Fruit fly (Drosophila melanogaster) whole organism, wandering third instar larva: ENCODE data around the gene CG9512.

ENCODE experiments used
- CG32264 ChIP-seq: fragments of 200-800 bp; sonication (Bioruptor generic); optimal IDR thresholded peaks from 2 replicates; lab custom pipeline; 2016; ENCODE audit warnings: missing biosample characterization, missing genetic modification characterization
- CG9705 ChIP-seq: fragments of 200-800 bp; sonication (Bioruptor generic); optimal IDR thresholded peaks from 2 replicates; lab custom pipeline; 2018; ENCODE audit warnings: missing biosample characterization, mild to moderate bottlenecking, missing genetic modification characterization
- CrebA ChIP-seq: fragments of 200-800 bp; sonication (Bioruptor generic); optimal IDR thresholded peaks from 2 replicates; lab custom pipeline; 2016; ENCODE audit warnings: missing biosample characterization, mild to moderate bottlenecking, missing genetic modification characterization, borderline replicate concordance
- Dfd ChIP-seq: fragments of >200 bp; optimal IDR thresholded peaks from 2 replicates; lab custom pipeline; 2017; ENCODE audit warnings: missing biosample characterization, missing genetic modification characterization
- GATAd ChIP-seq: sonication (Bioruptor generic); optimal IDR thresholded peaks from 2 replicates; lab custom pipeline; 2016; ENCODE audit warnings: missing biosample characterization, missing genetic modification characterization
- HLH106 ChIP-seq: fragments of 200-800 bp; optimal IDR thresholded peaks from 3 replicates; lab custom pipeline; 2019; ENCODE audit warnings: missing biosample characterization, mild to moderate bottlenecking, missing genetic modification characterization, moderate library complexity
- Hr78 ChIP-seq: fragments of >200 bp; optimal IDR thresholded peaks from 2 replicates; lab custom pipeline; 2017; ENCODE audit warnings: missing biosample characterization, missing genetic modification characterization
- Hr83 ChIP-seq: fragments of 200-300 bp; sonication (Bioruptor generic); optimal IDR thresholded peaks from 2 replicates; lab custom pipeline; 2016; ENCODE audit warnings: missing biosample characterization, mild to moderate bottlenecking, missing genetic modification characterization, moderate library complexity; ENCODE audit not compliant: poor library complexity, severe bottlenecking
- Mio ChIP-seq: sonication (Bioruptor generic); optimal IDR thresholded peaks from 2 replicates; lab custom pipeline; 2016; ENCODE audit warnings: missing biosample characterization, missing genetic modification characterization
- Myc ChIP-seq: fragments of >200 bp; optimal IDR thresholded peaks from 2 replicates; lab custom pipeline; 2017
- N ChIP-seq: fragments of >200 bp; optimal IDR thresholded peaks from 2 replicates; lab custom pipeline; 2018; ENCODE audit warnings: missing biosample characterization, missing external identifiers, missing genetic modification characterization
- OdsH ChIP-seq: fragments of 200-800 bp; sonication (Bioruptor generic); optimal IDR thresholded peaks from 2 replicates; lab custom pipeline; 2016; ENCODE audit warnings: missing biosample characterization, mild to moderate bottlenecking, missing genetic modification characterization
- Rel ChIP-seq, 2 experiments: fragments of 200-800 bp; sonication (Bioruptor generic) in 1 of 2; optimal IDR thresholded peaks; 2 replicates in 1 of 2; 3 replicates in 1 of 2; lab custom pipeline; 2016 to 2019; ENCODE audit warnings: mild to moderate bottlenecking in 2 of 2, missing biosample characterization in 2 of 2, missing genetic modification characterization in 2 of 2, moderate library complexity in 1 of 2
- Sp1 ChIP-seq: fragments of 200-800 bp; sonication (Bioruptor generic); optimal IDR thresholded peaks from 3 replicates; lab custom pipeline; 2019; ENCODE audit warnings: missing biosample characterization, mild to moderate bottlenecking, missing genetic modification characterization, moderate library complexity
- Vsx2 ChIP-seq: fragments of 200-300, 225-300 bp; sonication (Bioruptor generic); optimal IDR thresholded peaks from 2 replicates; lab custom pipeline; 2018; ENCODE audit warnings: missing biosample characterization, missing genetic modification characterization; ENCODE audit not compliant: partially characterized antibody
- br ChIP-seq: fragments of 200-800 bp; sonication (Bioruptor generic); optimal IDR thresholded peaks from 2 replicates; lab custom pipeline; 2016; ENCODE audit warnings: missing biosample characterization, missing genetic modification characterization
- brk ChIP-seq: fragments of 200-800 bp; sonication (Bioruptor generic); optimal IDR thresholded peaks from 2 replicates; lab custom pipeline; 2016; ENCODE audit warnings: missing biosample characterization, mild to moderate bottlenecking, missing genetic modification characterization
- dmrt93B ChIP-seq: fragments of 200-800 bp; sonication (Bioruptor generic); optimal IDR thresholded peaks from 2 replicates; lab custom pipeline; 2018; ENCODE audit warnings: missing biosample characterization, mild to moderate bottlenecking, missing genetic modification characterization
- ey ChIP-seq: fragments of 200-800 bp; sonication (Bioruptor generic); optimal IDR thresholded peaks from 2 replicates; lab custom pipeline; 2016; ENCODE audit warnings: missing biosample characterization, missing genetic modification characterization
- foxo ChIP-seq, 2 experiments: fragments of 200-800 bp; sonication (Bioruptor generic); optimal IDR thresholded peaks; 2 replicates in 1 of 2; 3 replicates in 1 of 2; lab custom pipeline; 2016 to 2017; ENCODE audit warnings: missing biosample characterization in 2 of 2, missing genetic modification characterization in 2 of 2
- fru ChIP-seq: fragments of 200-800 bp; sonication (Bioruptor generic); optimal IDR thresholded peaks from 3 replicates; lab custom pipeline; 2016; ENCODE audit warnings: missing biosample characterization, mild to moderate bottlenecking, missing genetic modification characterization
- h ChIP-seq: fragments of 200-800 bp; sonication (Bioruptor generic); optimal IDR thresholded peaks from 3 replicates; lab custom pipeline; 2016; ENCODE audit warnings: missing biosample characterization, mild to moderate bottlenecking, missing genetic modification characterization
- jim ChIP-seq: fragments of 175-275, 200-325 bp; sonication (Bioruptor generic); optimal IDR thresholded peaks from 2 replicates; lab custom pipeline; 2016; ENCODE audit warnings: missing biosample characterization, mild to moderate bottlenecking, missing genetic modification characterization
- lola ChIP-seq: fragments of >200 bp; optimal IDR thresholded peaks from 2 replicates; lab custom pipeline; 2017; ENCODE audit warnings: missing biosample characterization, missing genetic modification characterization
- pan ChIP-seq: fragments of >200 bp; optimal IDR thresholded peaks from 2 replicates; lab custom pipeline; 2017
- psq ChIP-seq: fragments of 200-800 bp; sonication (Bioruptor generic); optimal IDR thresholded peaks from 3 replicates; lab custom pipeline; 2017; ENCODE audit warnings: missing biosample characterization, mild to moderate bottlenecking, missing genetic modification characterization, moderate library complexity
- rgr ChIP-seq: fragments of 200-800 bp; sonication (Bioruptor generic); optimal IDR thresholded peaks from 3 replicates; lab custom pipeline; 2016; ENCODE audit warnings: missing biosample characterization, mild to moderate bottlenecking, missing genetic modification characterization
- sv ChIP-seq: fragments of 200-800 bp; sonication (Bioruptor generic); optimal IDR thresholded peaks from 3 replicates; lab custom pipeline; 2016; ENCODE audit warnings: missing biosample characterization, missing genetic modification characterization
- tai ChIP-seq: sonication (Bioruptor generic); optimal IDR thresholded peaks from 2 replicates; lab custom pipeline; 2016; ENCODE audit warnings: missing biosample characterization, missing genetic modification characterization
- usp ChIP-seq: fragments of >200 bp; optimal IDR thresholded peaks from 2 replicates; lab custom pipeline; 2017; ENCODE audit warnings: missing biosample characterization, missing genetic modification characterization
- woc ChIP-seq: sonication (Bioruptor generic); optimal IDR thresholded peaks from 2 replicates; lab custom pipeline; 2016; ENCODE audit warnings: missing biosample characterization, mild to moderate bottlenecking, missing genetic modification characterization

CG9512 gene

DNA sequence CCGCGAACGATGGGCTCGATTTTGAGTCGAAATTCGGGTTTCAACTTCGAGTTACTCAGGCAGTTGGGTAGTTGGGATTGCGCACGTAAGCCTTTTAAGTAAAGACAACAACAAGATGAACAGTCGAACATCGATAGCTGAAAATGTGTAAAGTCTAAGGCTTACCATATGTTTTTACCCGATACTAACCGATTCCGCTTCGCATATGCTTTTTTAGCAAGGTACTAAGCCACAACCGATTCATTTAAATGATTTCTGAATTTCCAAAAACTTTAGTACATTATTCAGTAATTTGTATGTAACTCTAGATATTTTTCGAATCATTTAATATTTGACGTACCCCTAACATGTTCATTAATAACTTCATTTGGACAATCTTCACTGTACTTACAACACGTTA is 7.8 kb downstream of the CG9512 start:
- TF ChIP-seq OdsH (GFP tag; lab: Kevin White, UChicago): no peak
- peak; percentile 1 for TF ChIP-seq psq (GFP tag; lab: Kevin White, UChicago)
- TF ChIP-seq CG9705 (GFP tag; lab: Kevin White, UChicago): no peak
- no peak for TF ChIP-seq br (GFP tag; lab: Kevin White, UChicago)
- TF ChIP-seq Sp1 (GFP tag; lab: Kevin White, UChicago): peak; percentile 41
- peak; percentile 16 for TF ChIP-seq h
- no peak for TF ChIP-seq Hr83 (GFP tag; lab: Kevin White, UChicago)
- no peak for TF ChIP-seq CrebA (GFP tag; lab: Kevin White, UChicago)
- TF ChIP-seq usp (GFP tag; lab: Kevin White, UChicago): no peak
- no peak for TF ChIP-seq rgr (GFP tag; lab: Kevin White, UChicago)
- no peak for TF ChIP-seq brk (GFP tag; lab: Kevin White, UChicago)
- TF ChIP-seq Hr78 (GFP tag; lab: Kevin White, UChicago): no peak
- no peak for TF ChIP-seq GATAd (GFP tag; lab: Kevin White, UChicago)
- TF ChIP-seq Myc (lab: Kevin White, UChicago): no peak
- TF ChIP-seq dmrt93B (GFP tag; lab: Kevin White, UChicago): peak; percentile 13
- TF ChIP-seq lola (GFP tag; lab: Kevin White, UChicago): no peak
- TF ChIP-seq foxo (GFP tag; optimal IDR thresholded peaks at IDR 0.05; lab: Kevin White, UChicago): no peak
- TF ChIP-seq fru (GFP tag; lab: Kevin White, UChicago): peak; percentile 61
- no peak for TF ChIP-seq HLH106
- TF ChIP-seq sv (GFP tag; lab: Kevin White, UChicago): no peak
- no peak for TF ChIP-seq Dfd (GFP tag; lab: Kevin White, UChicago)
- no peak for TF ChIP-seq Rel (GFP tag; optimal IDR thresholded peaks at IDR 0.05; lab: Kevin White, UChicago)
- TF ChIP-seq Rel (tag; optimal IDR thresholded peaks at IDR 0.05; lab: Kevin White, UChicago): no peak
- TF ChIP-seq CG32264 (GFP tag; lab: Kevin White, UChicago): no peak
- TF ChIP-seq ey: no peak

DNA sequence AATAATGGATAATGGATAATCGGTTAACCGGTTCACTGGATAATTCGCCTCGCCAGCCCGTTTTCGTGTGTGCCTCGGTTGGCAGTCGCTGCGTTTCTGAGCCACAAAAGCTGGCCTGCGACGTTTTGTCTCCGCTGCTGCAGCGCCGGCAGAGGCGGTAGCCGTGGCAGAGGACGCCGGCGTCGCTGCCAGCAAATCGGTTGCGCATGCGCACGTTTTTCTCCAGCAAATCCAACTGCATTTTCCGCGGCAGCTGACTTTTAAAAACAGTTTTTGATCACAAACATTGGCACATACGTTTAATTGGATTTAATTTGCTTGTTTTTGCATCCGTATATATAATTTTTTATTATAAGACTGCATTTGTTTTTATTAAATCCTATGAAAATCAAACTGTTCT is 8.6 kb downstream of the CG9512 start, which contains the start of gene CG9514:
TSS of gene CG9514 (minus strand) at position 101 of the 400 bp plus-strand sequence.
- no peak for TF ChIP-seq Mio
- no peak for TF ChIP-seq usp (GFP tag; lab: Kevin White, UChicago)
- TF ChIP-seq rgr (GFP tag; lab: Kevin White, UChicago): no peak
- no peak for TF ChIP-seq psq (GFP tag; lab: Kevin White, UChicago)
- TF ChIP-seq jim (GFP tag; lab: Kevin White, UChicago): no peak
- no peak for TF ChIP-seq h
- no peak for TF ChIP-seq Dfd (GFP tag; lab: Kevin White, UChicago)
- no peak for TF ChIP-seq lola (GFP tag; lab: Kevin White, UChicago)
- no peak for TF ChIP-seq fru (GFP tag; lab: Kevin White, UChicago)
- TF ChIP-seq Myc (lab: Kevin White, UChicago): no peak
- TF ChIP-seq pan (lab: Kevin White, UChicago): no peak
- TF ChIP-seq tai (GFP tag; lab: Kevin White, UChicago): no peak
- TF ChIP-seq N (GFP tag; lab: Kevin White, UChicago): no peak

DNA sequence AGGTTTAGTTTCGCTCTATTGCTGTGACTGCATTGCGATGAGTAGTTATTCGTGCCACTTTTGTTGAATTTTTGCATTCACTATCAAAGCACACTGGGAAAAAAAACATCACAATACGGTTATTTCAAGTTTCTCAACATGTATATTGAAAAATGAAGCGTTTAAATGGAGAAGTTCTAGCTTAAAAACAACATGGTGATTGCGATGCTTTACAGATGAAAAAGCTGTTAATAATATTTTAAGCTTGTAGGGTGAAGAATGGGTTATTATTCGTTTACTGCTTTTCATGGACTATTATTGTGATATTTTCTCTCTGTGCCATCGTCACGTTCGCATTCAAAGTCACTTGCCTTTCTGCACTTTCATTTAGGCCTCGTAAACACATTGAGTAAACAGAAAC is 9.0 kb downstream of the CG9512 start:
- no peak for TF ChIP-seq tai (GFP tag; lab: Kevin White, UChicago)
- TF ChIP-seq jim (GFP tag; lab: Kevin White, UChicago): no peak
- no peak for TF ChIP-seq GATAd (GFP tag; lab: Kevin White, UChicago)
- TF ChIP-seq woc (GFP tag; lab: Kevin White, UChicago): no peak
- TF ChIP-seq h: no peak
- TF ChIP-seq foxo (GFP tag; optimal IDR thresholded peaks at IDR 0.05; lab: Kevin White, UChicago): no peak

DNA sequence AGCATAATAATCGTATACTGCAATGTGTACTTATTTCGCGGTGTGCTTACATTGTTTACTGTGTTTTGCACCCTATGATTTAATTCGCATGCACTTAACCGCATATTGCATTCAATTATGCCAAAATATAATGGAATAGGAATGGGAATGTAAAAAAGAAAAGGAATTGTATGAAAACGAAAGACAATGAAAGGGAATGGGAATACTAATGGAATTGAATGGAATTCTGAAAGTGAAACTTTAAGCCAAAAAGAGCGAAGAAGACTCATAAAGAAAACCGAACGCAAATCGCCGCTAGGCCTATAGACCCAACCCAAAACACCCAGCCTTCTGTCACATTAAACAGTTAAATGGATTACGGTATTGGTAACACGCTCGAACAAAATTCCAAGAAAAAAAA is 11.5 kb downstream of the CG9512 start:
- TF ChIP-seq jim (GFP tag; lab: Kevin White, UChicago): no peak
- TF ChIP-seq sv (GFP tag; lab: Kevin White, UChicago): no peak
- no peak for TF ChIP-seq Mio
- TF ChIP-seq ey: no peak
- no peak for TF ChIP-seq GATAd (GFP tag; lab: Kevin White, UChicago)
- no peak for TF ChIP-seq Vsx2
- no peak for TF ChIP-seq OdsH (GFP tag; lab: Kevin White, UChicago)
- TF ChIP-seq Dfd (GFP tag; lab: Kevin White, UChicago): no peak
- no peak for TF ChIP-seq lola (GFP tag; lab: Kevin White, UChicago)
- no peak for TF ChIP-seq Myc (lab: Kevin White, UChicago)
- no peak for TF ChIP-seq CrebA (GFP tag; lab: Kevin White, UChicago)
